Fruit fly (Drosophila melanogaster) whole organism, embryonic: ENCODE results near the gene RpL23A.

ENCODE experiments used
- ATbp ChIP-seq: fragments of 200-800 bp; sonication (Bioruptor generic); optimal IDR thresholded peaks from 2 replicates; lab custom pipeline; 2017; ENCODE audit warnings: missing biosample characterization, mild to moderate bottlenecking, missing genetic modification characterization, missing genetic modification reagents
- Aef1 ChIP-seq: fragments of 200-800 bp; sonication (Bioruptor generic); IDR thresholded peaks from 3 replicates; pipeline ENCODE4 v1.3.6; 2022; ENCODE audit warnings: missing biosample characterization, missing genetic modification characterization
- B-H2 ChIP-seq: fragments of 200-800 bp; sonication (Bioruptor generic); optimal IDR thresholded peaks from 2 replicates; lab custom pipeline; 2018; ENCODE audit warnings: missing biosample characterization, mild to moderate bottlenecking, missing genetic modification characterization
- CG10431 ChIP-seq: fragments of 200-800 bp; sonication (Bioruptor generic); optimal IDR thresholded peaks from 3 replicates; lab custom pipeline; 2018; ENCODE audit warnings: missing biosample characterization, mild to moderate bottlenecking, missing genetic modification characterization
- CG10959 ChIP-seq: fragments of 200-800 bp; sonication (Bioruptor generic); IDR thresholded peaks from 2 replicates; pipeline ENCODE4 v1.3.6; 2022; ENCODE audit warnings: missing biosample characterization, missing genetic modification characterization
- CG11695 ChIP-seq: fragments of 200-800 bp; sonication (Bioruptor generic); IDR thresholded peaks from 3 replicates; pipeline ENCODE4 v1.3.6; 2022; ENCODE audit warnings: missing biosample characterization, missing genetic modification characterization
- CG1233 ChIP-seq: fragments of 200-800 bp; sonication (Bioruptor generic); optimal IDR thresholded peaks from 4 replicates; lab custom pipeline; 2018; ENCODE audit warnings: missing biosample characterization, mild to moderate bottlenecking, missing genetic modification characterization
- CG14710 ChIP-seq: fragments of 200-800 bp; sonication (Bioruptor generic); optimal IDR thresholded peaks from 3 replicates; lab custom pipeline; 2019; ENCODE audit warnings: missing biosample characterization, mild to moderate bottlenecking, missing genetic modification characterization, moderate library complexity
- CG15696 ChIP-seq: fragments of 200-800 bp; sonication (Bioruptor generic); optimal IDR thresholded peaks from 2 replicates; lab custom pipeline; 2019; ENCODE audit warnings: missing biosample characterization, mild to moderate bottlenecking, missing genetic modification characterization, moderate library complexity
- CG1603 ChIP-seq: fragments of 200-800 bp; sonication (Bioruptor generic); optimal IDR thresholded peaks from 2 replicates; lab custom pipeline; 2019; ENCODE audit warnings: missing biosample characterization, mild to moderate bottlenecking, missing genetic modification characterization, moderate library complexity
- CG1647 ChIP-seq: fragments of 200-800 bp; sonication (Bioruptor generic); optimal IDR thresholded peaks from 3 replicates; lab custom pipeline; 2016; ENCODE audit warnings: missing biosample characterization, missing genetic modification characterization
- CG18011 ChIP-seq: fragments of 200-800 bp; sonication (Bioruptor generic); optimal IDR thresholded peaks from 2 replicates; lab custom pipeline; 2017; ENCODE audit warnings: missing biosample characterization, missing genetic modification characterization, mild to moderate bottlenecking, moderate library complexity, missing genotype
- CG30403 ChIP-seq: fragments of 200-800 bp; sonication (Bioruptor generic); optimal IDR thresholded peaks from 3 replicates; lab custom pipeline; 2016; ENCODE audit warnings: missing biosample characterization, missing genetic modification characterization
- CG3726 ChIP-seq: fragments of 200-800 bp; sonication (Bioruptor generic); IDR thresholded peaks from 3 replicates; pipeline ENCODE4, ENCODE4 v1.3.6; 2022; ENCODE audit warnings: missing biosample characterization, missing genetic modification characterization
- CG6791 ChIP-seq: fragments of 200-800 bp; sonication (Bioruptor generic); IDR thresholded peaks from 3 replicates; pipeline ENCODE4 v1.3.6; 2022; ENCODE audit warnings: missing biosample characterization, missing genetic modification characterization; ENCODE audit not compliant: partially characterized antibody
- CG7963 ChIP-seq: fragments of 200-800 bp; sonication (Bioruptor generic); IDR thresholded peaks from 3 replicates; pipeline ENCODE4 v1.3.6; 2022; ENCODE audit warnings: missing biosample characterization, missing genetic modification characterization; ENCODE audit not compliant: partially characterized antibody
- CG9727 ChIP-seq: fragments of 200-800 bp; sonication (Bioruptor generic); optimal IDR thresholded peaks from 3 replicates; lab custom pipeline; 2017; ENCODE audit warnings: missing biosample characterization, mild to moderate bottlenecking, missing genetic modification characterization
- CHES-1-like ChIP-seq: fragments of 200-800 bp; sonication (Bioruptor generic); optimal IDR thresholded peaks from 2 replicates; lab custom pipeline; 2016; ENCODE audit warnings: missing biosample characterization, missing genetic modification characterization
- Camta ChIP-seq: fragments of 200-800 bp; sonication (Bioruptor generic); optimal IDR thresholded peaks from 2 replicates; lab custom pipeline; 2016; ENCODE audit warnings: missing biosample characterization, missing genetic modification characterization
- D ChIP-seq, 2 experiments: fragments of 200-800 bp in 1 of 2; fragments of >200 bp in 1 of 2; sonication (Bioruptor generic) in 1 of 2; optimal IDR thresholded peaks; 2 replicates in 1 of 2; 3 replicates in 1 of 2; lab custom pipeline; 2017; ENCODE audit warnings: mild to moderate bottlenecking in 1 of 2, missing biosample characterization in 1 of 2, missing genetic modification characterization in 1 of 2, missing genetic modification reagents in 1 of 2
- Dll ChIP-seq: fragments of 200-800 bp; sonication (Bioruptor generic); IDR thresholded peaks from 4 replicates; pipeline ENCODE4 v1.3.6; 2022; ENCODE audit warnings: missing biosample characterization, missing genetic modification characterization; ENCODE audit not compliant: partially characterized antibody
- MESR4 ChIP-seq: fragments of 200-800 bp; sonication (Bioruptor generic); optimal IDR thresholded peaks from 2 replicates; lab custom pipeline; 2018; ENCODE audit warnings: missing biosample characterization, mild to moderate bottlenecking, missing genetic modification characterization, moderate library complexity
- NFAT ChIP-seq: fragments of 200-800 bp; sonication (Bioruptor generic); IDR thresholded peaks from 2 replicates; pipeline ENCODE4 v1.3.6; 2022; ENCODE audit warnings: missing biosample characterization, missing genetic modification characterization
- NfI ChIP-seq: fragments of 200-800 bp; sonication (Bioruptor generic); optimal IDR thresholded peaks from 3 replicates; lab custom pipeline; 2018; ENCODE audit warnings: missing biosample characterization, mild to moderate bottlenecking, missing genetic modification characterization, moderate library complexity
- Oli ChIP-seq: fragments of 200-800 bp; sonication (Bioruptor generic); optimal IDR thresholded peaks from 2 replicates; lab custom pipeline; 2018; ENCODE audit warnings: missing biosample characterization, mild to moderate bottlenecking, missing genetic modification characterization, moderate library complexity
- Ptx1 ChIP-seq: fragments of 200-800 bp; sonication (Bioruptor generic); IDR thresholded peaks from 2 replicates; pipeline ENCODE4 v1.3.6; 2022; ENCODE audit warnings: missing biosample characterization, missing genetic modification characterization
- Sox100B ChIP-seq: fragments of 200-800 bp; sonication (Bioruptor generic); optimal IDR thresholded peaks from 3 replicates; lab custom pipeline; 2018; ENCODE audit warnings: missing biosample characterization, mild to moderate bottlenecking, missing genetic modification characterization
- ash1 ChIP-seq: fragments of 200-800 bp; sonication (Bioruptor generic); optimal IDR thresholded peaks from 2 replicates; lab custom pipeline; 2018; ENCODE audit warnings: missing biosample characterization, mild to moderate bottlenecking, missing genetic modification characterization
- cg ChIP-seq: fragments of 200-800 bp; sonication (Bioruptor generic); optimal IDR thresholded peaks from 3 replicates; lab custom pipeline; 2019; ENCODE audit warnings: missing biosample characterization, mild to moderate bottlenecking, missing genetic modification characterization, moderate library complexity
- ci ChIP-seq: fragments of 200-800 bp; sonication (Bioruptor generic); IDR thresholded peaks from 3 replicates; pipeline ENCODE4 v1.3.6; 2022; ENCODE audit warnings: missing biosample characterization, missing genetic modification characterization
- dpn ChIP-seq, 2 experiments: fragments of 200-800 bp; sonication (Bioruptor generic); optimal IDR thresholded peaks; 3 replicates each; lab custom pipeline; 2016; ENCODE audit warnings: missing biosample characterization in 2 of 2, missing genetic modification characterization in 2 of 2
- eyg ChIP-seq: fragments of 200-800 bp; sonication (Bioruptor generic); optimal IDR thresholded peaks from 3 replicates; lab custom pipeline; 2016; ENCODE audit warnings: missing biosample characterization, missing genetic modification characterization
- fd96Cb ChIP-seq: fragments of 200-800 bp; sonication (Bioruptor generic); optimal IDR thresholded peaks from 2 replicates; lab custom pipeline; 2018; ENCODE audit warnings: missing biosample characterization, mild to moderate bottlenecking, missing genetic modification characterization, moderate library complexity
- gcm ChIP-seq: fragments of 200-800 bp; sonication (Bioruptor generic); optimal IDR thresholded peaks from 2 replicates; lab custom pipeline; 2019; ENCODE audit warnings: missing biosample characterization, mild to moderate bottlenecking, missing genetic modification characterization, moderate library complexity
- inv ChIP-seq: fragments of 200-800 bp; sonication (Bioruptor generic); IDR thresholded peaks from 2 replicates; pipeline ENCODE4 v1.3.6; 2022; ENCODE audit warnings: missing biosample characterization, missing genetic modification characterization; ENCODE audit not compliant: partially characterized antibody
- jigr1 ChIP-seq: fragments of 200-800 bp; sonication (Bioruptor generic); IDR thresholded peaks from 3 replicates; pipeline ENCODE4 v1.3.6; 2022; ENCODE audit warnings: missing biosample characterization, missing genetic modification characterization
- ken ChIP-seq: fragments of 200-800 bp; sonication (Bioruptor generic); IDR thresholded peaks from 3 replicates; pipeline ENCODE4 v1.3.6; 2022; ENCODE audit warnings: missing biosample characterization, missing genetic modification characterization
- klu ChIP-seq: fragments of 200-800 bp; sonication (Bioruptor generic); IDR thresholded peaks from 2 replicates; pipeline ENCODE4 v1.3.6; 2022; ENCODE audit warnings: missing biosample characterization, missing genetic modification characterization
- onecut ChIP-seq: fragments of 200-800 bp; sonication (Bioruptor generic); IDR thresholded peaks from 2 replicates; pipeline ENCODE4 v1.3.6; 2022; ENCODE audit warnings: missing biosample characterization, missing genetic modification characterization
- otp ChIP-seq: fragments of 200-800 bp; sonication (Bioruptor generic); IDR thresholded peaks from 3 replicates; pipeline ENCODE4, ENCODE4 v1.3.6; 2022; ENCODE audit warnings: missing biosample characterization, missing genetic modification characterization
- phol ChIP-seq: fragments of 200-800 bp; sonication (Bioruptor generic); optimal IDR thresholded peaks from 3 replicates; lab custom pipeline; 2018; ENCODE audit warnings: missing biosample characterization, mild to moderate bottlenecking, missing genetic modification characterization, moderate library complexity
- psq ChIP-seq: fragments of 200-800 bp; sonication (Bioruptor generic); optimal IDR thresholded peaks from 2 replicates; lab custom pipeline; 2017; ENCODE audit warnings: missing biosample characterization, missing genetic modification characterization
- row ChIP-seq: fragments of 200-800 bp; sonication (Bioruptor generic); IDR thresholded peaks from 3 replicates; pipeline ENCODE4 v1.3.6; 2022; ENCODE audit warnings: missing biosample characterization, missing genetic modification characterization
- sob ChIP-seq: fragments of 200-800 bp; sonication (Bioruptor generic); IDR thresholded peaks from 2 replicates; pipeline ENCODE4 v1.3.6; 2022; ENCODE audit warnings: missing biosample characterization, missing genetic modification characterization
- tio ChIP-seq: fragments of 200-800 bp; sonication (Bioruptor generic); optimal IDR thresholded peaks from 2 replicates; lab custom pipeline; 2017; ENCODE audit warnings: missing biosample characterization, missing genetic modification characterization, inconsistent platforms
- tll ChIP-seq, 2 experiments: fragments of 200-800 bp in 1 of 2; fragments of >200 bp in 1 of 2; sonication (Bioruptor generic) in 1 of 2; optimal IDR thresholded peaks; 2 replicates each; lab custom pipeline; 2017 to 2019; ENCODE audit warnings: missing biosample characterization in 2 of 2, missing genetic modification characterization in 2 of 2, mild to moderate bottlenecking in 1 of 2, moderate library complexity in 1 of 2
- trh ChIP-seq: fragments of 200-800 bp; sonication (Bioruptor generic); optimal IDR thresholded peaks from 2 replicates; lab custom pipeline; 2016; ENCODE audit warnings: missing biosample characterization, missing genetic modification characterization
- twi ChIP-seq: fragments of 200-800 bp; optimal IDR thresholded peaks from 2 replicates; lab custom pipeline; 2019; ENCODE audit warnings: missing biosample characterization, mild to moderate bottlenecking, missing genetic modification characterization, moderate library complexity
- usp ChIP-seq: fragments of >200 bp; optimal IDR thresholded peaks from 2 replicates; lab custom pipeline; 2017; ENCODE audit warnings: missing biosample characterization, missing genetic modification characterization

RpL23A gene

DNA sequence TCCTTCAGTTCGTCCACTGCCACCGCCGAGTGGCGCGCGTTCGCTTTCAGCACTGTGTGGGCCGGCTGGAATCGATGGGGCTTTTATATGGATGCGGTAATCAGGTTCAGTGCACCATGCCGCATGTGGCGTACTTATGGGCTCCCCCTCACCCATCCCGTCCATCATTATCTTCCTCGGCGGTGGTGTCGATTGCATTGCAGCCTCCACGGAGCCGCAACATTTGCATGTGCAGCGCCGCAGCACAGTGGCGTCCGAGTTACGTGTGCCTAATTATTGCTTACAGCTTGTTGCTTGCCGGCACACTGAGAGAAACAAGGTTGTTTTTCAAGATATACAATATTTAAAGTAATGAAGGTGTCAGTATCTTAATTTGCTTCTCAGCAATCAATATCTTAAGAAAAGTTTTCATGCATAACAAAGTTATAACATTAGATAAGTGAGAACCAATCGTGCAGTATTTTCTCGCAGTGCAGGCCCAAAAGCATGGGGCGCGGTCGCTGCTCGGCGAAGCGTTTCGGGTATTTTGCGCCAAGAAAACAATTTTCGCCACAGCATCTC is 34.0 kb upstream of the RpL23A start, which contains the start of gene CG13931 (continued):
- no peak for TF ChIP-seq psq (GFP tag; lab: Kevin White, UChicago)
- no peak for TF ChIP-seq NFAT (GFP tag; lab: Robert Waterston, UW)
- TF ChIP-seq Dll (GFP tag; lab: Robert Waterston, UW), result no peak
- TF ChIP-seq tio, result peak; percentile 32
- TF ChIP-seq sob (GFP tag; lab: Robert Waterston, UW), result peak; percentile 22; the same call in 1 of the 2 replicates
- TF ChIP-seq CG9727 (GFP tag; lab: Kevin White, UChicago), result peak; percentile 23
- TF ChIP-seq ash1, result no peak
- no peak for TF ChIP-seq D (optimal IDR thresholded peaks at IDR 0.05; lab: Kevin White, UChicago)
- TF ChIP-seq D (GFP tag; optimal IDR thresholded peaks at IDR 0.05; lab: Kevin White, UChicago), result no peak
- TF ChIP-seq CG6791 (GFP tag; lab: Robert Waterston, UW), result no peak
- TF ChIP-seq jigr1, result no peak
- peak; percentile 73 for TF ChIP-seq CG1603
- no peak for TF ChIP-seq CG18011 (GFP tag; lab: Kevin White, UChicago)
- TF ChIP-seq inv (GFP tag; lab: Robert Waterston, UW), result no peak
- TF ChIP-seq trh (GFP tag; lab: Kevin White, UChicago), result no peak
- TF ChIP-seq Aef1 (GFP tag; lab: Robert Waterston, UW), result peak; percentile 45; the same call in 1 of the 3 replicates
- no peak for TF ChIP-seq B-H2 (GFP tag; lab: Kevin White, UChicago)
- peak; percentile 42; the same call in 1 of the 3 replicates for TF ChIP-seq row (GFP tag; lab: Robert Waterston, UW)
- TF ChIP-seq ken (GFP tag; lab: Robert Waterston, UW), result no peak
- TF ChIP-seq Ptx1 (GFP tag; lab: Robert Waterston, UW), result peak; percentile 41; the same call in 1 of the 2 replicates
- no peak for TF ChIP-seq NfI (GFP tag; lab: Kevin White, UChicago)
- no peak for TF ChIP-seq CG1233 (GFP tag; lab: Kevin White, UChicago)
- TF ChIP-seq usp (GFP tag; lab: Kevin White, UChicago), result no peak
- 0 out of 3 replicates have a peak, but pooled peaks have one; percentile 13 for TF ChIP-seq CG11695 (GFP tag; lab: Robert Waterston, UW)
- TF ChIP-seq ci (GFP tag; lab: Robert Waterston, UW), result peak; percentile 55; the same call in 2 of the 3 replicates
- peak; percentile 1 for TF ChIP-seq ATbp
- TF ChIP-seq tll (GFP tag; optimal IDR thresholded peaks at IDR 0.05; lab: Kevin White, UChicago), result no peak
- no peak for TF ChIP-seq otp (GFP tag; lab: Robert Waterston, UW)
- no peak for TF ChIP-seq CG10431 (GFP tag; lab: Kevin White, UChicago)
- no peak for TF ChIP-seq twi
- no peak for TF ChIP-seq Sox100B (GFP tag; lab: Kevin White, UChicago)
- TF ChIP-seq dpn (GFP tag; optimal IDR thresholded peaks at IDR 0.05; lab: Kevin White, UChicago), result peak in 1 of 2 experiments; percentile 4
- peak; percentile 43 for TF ChIP-seq Oli
- TF ChIP-seq CG7963 (GFP tag; lab: Robert Waterston, UW), result no peak
- TF ChIP-seq klu (GFP tag; lab: Robert Waterston, UW), result no peak
- peak; percentile 38 for TF ChIP-seq CG30403 (GFP tag; lab: Kevin White, UChicago)
- no peak for TF ChIP-seq CG3726 (GFP tag; lab: Robert Waterston, UW)
- TF ChIP-seq MESR4 (GFP tag; lab: Kevin White, UChicago), result no peak
- peak; percentile 32 for TF ChIP-seq phol (tag; lab: Kevin White, UChicago)
- TF ChIP-seq Camta (GFP tag; lab: Kevin White, UChicago), result no peak
- TF ChIP-seq CG14710, result peak; percentile 21
- TF ChIP-seq gcm (GFP tag; lab: Kevin White, UChicago), result no peak
- TF ChIP-seq cg (GFP tag; lab: Kevin White, UChicago), result no peak
- TF ChIP-seq fd96Cb (tag; lab: Kevin White, UChicago), result peak; percentile 28
- TF ChIP-seq eyg (GFP tag; lab: Kevin White, UChicago), result no peak
- no peak for TF ChIP-seq onecut (GFP tag; lab: Robert Waterston, UW)
- no peak for TF ChIP-seq CHES-1-like (GFP tag; lab: Kevin White, UChicago)
- peak; percentile 20 for TF ChIP-seq CG1647 (GFP tag; lab: Kevin White, UChicago)
- TF ChIP-seq CG10959 (GFP tag; lab: Robert Waterston, UW), result no peak
- peak; percentile 22 for TF ChIP-seq CG15696 (tag; lab: Kevin White, UChicago)
